Worm (Caenorhabditis elegans): ENCODE measurements around the gene daf-12.

DNA sequence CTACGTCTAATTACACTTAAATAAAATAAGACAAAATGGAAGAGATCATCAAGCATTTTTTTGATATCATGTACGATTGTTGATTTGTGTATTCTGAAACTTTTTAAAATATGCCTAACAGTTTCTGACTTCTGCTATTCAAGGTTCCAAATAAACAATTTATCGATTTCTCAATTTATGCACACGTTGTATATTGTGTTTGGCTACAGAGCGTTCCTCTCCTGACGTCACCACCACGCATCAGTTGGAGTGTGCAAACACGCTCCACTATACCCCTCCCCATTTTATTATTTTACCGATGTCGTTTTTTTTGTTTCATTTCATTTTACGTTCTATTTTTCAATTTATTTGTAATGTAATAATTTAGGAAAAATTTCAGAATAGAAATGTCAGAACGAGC is 59.2 kb downstream of the daf-12 start, which contains the start of gene plpp-1.3:
- TF ChIP-seq ama-1 (optimal IDR thresholded peaks at IDR 0.05) (no peak), ama-1 (GFP tag; optimal IDR thresholded peaks at IDR 0.05) (no peak), nhr-27 (tag; optimal IDR thresholded peaks at IDR 0.05) (no peak), ztf-28 (GFP tag; IDR thresholded peaks at IDR 0.05) (no peak), ztf-3 (GFP tag; optimal IDR thresholded peaks at IDR 0.05) (no peak), ztf-18 (tag; optimal IDR thresholded peaks at IDR 0.05) (no peak), unc-130 (GFP tag; optimal IDR thresholded peaks at IDR 0.05) (no peak), unc-62 (GFP tag; optimal IDR thresholded peaks at IDR 0.05) (no peak), lag-1 (GFP tag; IDR thresholded peaks at IDR 0.05) (no peak), F57A8.1 (GFP tag; optimal IDR thresholded peaks at IDR 0.05) (no peak), F57C9.4 (tag; optimal IDR thresholded peaks at IDR 0.05) (no peak), tlf-1 (GFP tag; optimal IDR thresholded peaks at IDR 0.05) (no peak), ceh-79 (tag; optimal IDR thresholded peaks at IDR 0.05) (no peak)
